Fruit fly (Drosophila melanogaster) whole organism, adult: ENCODE results near the gene CG13896.

Experiments
- CG11617 ChIP-seq: fragments of 200-800 bp; sonication (Bioruptor generic); optimal IDR thresholded peaks from 2 replicates; lab custom pipeline; 2017; ENCODE audit warnings: mild to moderate bottlenecking, missing biosample characterization, missing genetic modification reagents, missing genetic modification characterization
- CG12768 ChIP-seq: fragments of 200-800 bp; sonication (Bioruptor generic); optimal IDR thresholded peaks from 2 replicates; lab custom pipeline; 2017; ENCODE audit warnings: missing biosample characterization, missing genetic modification characterization, mild to moderate bottlenecking, moderate library complexity, missing genetic modification reagents
- CG14711 ChIP-seq: fragments of 200-800 bp; sonication (Bioruptor generic); optimal IDR thresholded peaks from 2 replicates; lab custom pipeline; 2018; ENCODE audit warnings: missing biosample characterization, mild to moderate bottlenecking, missing genetic modification characterization, moderate library complexity
- CG1620 ChIP-seq: fragments of 200-800 bp; sonication (Bioruptor generic); optimal IDR thresholded peaks from 2 replicates; lab custom pipeline; 2016; ENCODE audit warnings: missing biosample characterization, missing genetic modification characterization
- CG33017 ChIP-seq: fragments of 200-800 bp; sonication (Bioruptor generic); optimal IDR thresholded peaks from 2 replicates; lab custom pipeline; 2018; ENCODE audit warnings: missing biosample characterization, mild to moderate bottlenecking, missing genetic modification characterization, moderate library complexity
- CG5204 ChIP-seq: fragments of 200-800 bp; sonication (Bioruptor generic); optimal IDR thresholded peaks from 2 replicates; lab custom pipeline; 2016; ENCODE audit warnings: missing biosample characterization, missing genetic modification characterization
- CG7045 ChIP-seq: fragments of 200-800 bp; sonication (Bioruptor generic); optimal IDR thresholded peaks from 2 replicates; lab custom pipeline; 2017; ENCODE audit warnings: missing biosample characterization, mild to moderate bottlenecking, missing genetic modification characterization
- CG7101 ChIP-seq: fragments of 200-800 bp; sonication (Bioruptor generic); optimal IDR thresholded peaks from 2 replicates; lab custom pipeline; 2018; ENCODE audit warnings: missing biosample characterization, mild to moderate bottlenecking, missing genetic modification characterization, moderate library complexity
- Clk ChIP-seq: fragments of 200-800 bp; sonication (Bioruptor generic); optimal IDR thresholded peaks from 2 replicates; lab custom pipeline; 2017; ENCODE audit warnings: missing biosample characterization, missing genetic modification characterization
- Crg-1 ChIP-seq: fragments of 200-800 bp; sonication (Bioruptor generic); optimal IDR thresholded peaks from 2 replicates; lab custom pipeline; 2016; ENCODE audit warnings: missing biosample characterization, missing genetic modification characterization
- Hr96 ChIP-seq: fragments of 200-800 bp; sonication (Bioruptor generic); optimal IDR thresholded peaks from 2 replicates; lab custom pipeline; 2016; ENCODE audit warnings: missing biosample characterization, missing genetic modification characterization
- Mnt ChIP-seq: fragments of 200-800 bp; sonication (Bioruptor generic); optimal IDR thresholded peaks from 2 replicates; lab custom pipeline; 2016; ENCODE audit warnings: missing biosample characterization, mild to moderate bottlenecking, missing genetic modification characterization
- bab1 ChIP-seq: fragments of 200-800 bp; sonication (Bioruptor generic); optimal IDR thresholded peaks from 3 replicates; lab custom pipeline; 2019; ENCODE audit warnings: missing biosample characterization, mild to moderate bottlenecking, missing genetic modification characterization, moderate library complexity
- cic ChIP-seq: fragments of 200-800 bp; sonication (Bioruptor generic); optimal IDR thresholded peaks from 2 replicates; lab custom pipeline; 2017; ENCODE audit warnings: missing biosample characterization, mild to moderate bottlenecking, missing genetic modification characterization, moderate library complexity
- cnc ChIP-seq, 2 experiments: fragments of >200 bp; optimal IDR thresholded peaks; 2 replicates each; lab custom pipeline; 2017
- kay ChIP-seq: fragments of 200-800 bp; sonication (Bioruptor generic); peaks from one replicate; lab custom pipeline; 2016; ENCODE audit warnings: missing biosample characterization, missing genetic modification characterization, borderline replicate concordance
- ovo ChIP-seq: fragments of 200-800 bp; sonication (Bioruptor generic); optimal IDR thresholded peaks from 2 replicates; lab custom pipeline; 2016; ENCODE audit warnings: missing biosample characterization, missing genetic modification characterization
- pad ChIP-seq: fragments of 200-800 bp; sonication (Bioruptor generic); optimal IDR thresholded peaks from 3 replicates; lab custom pipeline; 2017; ENCODE audit warnings: missing biosample characterization, missing genetic modification characterization, mild to moderate bottlenecking, moderate library complexity, missing genetic modification reagents
- tj ChIP-seq: fragments of 200-800 bp; sonication (Bioruptor generic); optimal IDR thresholded peaks from 3 replicates; lab custom pipeline; 2017; ENCODE audit warnings: missing biosample characterization, mild to moderate bottlenecking, missing genetic modification characterization, moderate library complexity
- toe ChIP-seq: fragments of 200-800 bp; sonication (Bioruptor generic); optimal IDR thresholded peaks from 2 replicates; lab custom pipeline; 2016; ENCODE audit warnings: missing biosample characterization, missing genetic modification characterization

The CG13896 gene

dm6 chr3L:747716-748328 is 36.2 kb upstream of the CG13896 start:
- TF ChIP-seq CG11617 (GFP tag; lab: Kevin White, UChicago) (no peak), CG1620 (no peak), Clk (GFP tag; lab: Kevin White, UChicago) (no peak), kay (GFP tag; lab: Kevin White, UChicago) (no peak), Hr96 (no peak), cic (GFP tag; lab: Kevin White, UChicago) (no peak), CG12768 (GFP tag; lab: Kevin White, UChicago) (no peak), CG7101 (tag; lab: Kevin White, UChicago) (no peak), CG14711 (no peak), pad (no peak), Crg-1 (no peak), CG7045 (no peak), tj (GFP tag; lab: Kevin White, UChicago) (no peak), toe (GFP tag; lab: Kevin White, UChicago) (no peak), Mnt (GFP tag; lab: Kevin White, UChicago) (no peak)

dm6 chr3L:747008-747407 is 35.4 kb upstream of the CG13896 start:
- no peak for TF ChIP-seq bab1 (GFP tag; lab: Kevin White, UChicago)
- peak; percentile 6 for TF ChIP-seq kay (GFP tag; lab: Kevin White, UChicago)
- no peak for TF ChIP-seq toe (GFP tag; lab: Kevin White, UChicago)

dm6 chr3L:746345-746932 is 34.8 kb upstream of the CG13896 start:
- TF ChIP-seq bab1 (GFP tag; lab: Kevin White, UChicago) (no peak), kay (GFP tag; lab: Kevin White, UChicago) (no peak), toe (GFP tag; lab: Kevin White, UChicago) (no peak), Hr96 (no peak), CG33017 (no peak), CG11617 (GFP tag; lab: Kevin White, UChicago) (no peak), cic (GFP tag; lab: Kevin White, UChicago) (no peak)

dm6 chr3L:745222-745942 is 33.7 kb upstream of the CG13896 start:
- TF ChIP-seq ovo (GFP tag; lab: Kevin White, UChicago): no peak
- no peak for TF ChIP-seq CG33017
- no peak for TF ChIP-seq Hr96
- no peak for TF ChIP-seq CG1620

dm6 chr3L:744290-744804 is 32.7 kb upstream of the CG13896 start:
- TF ChIP-seq Mnt (GFP tag; lab: Kevin White, UChicago): no peak
- TF ChIP-seq CG7045: no peak
- no peak for TF ChIP-seq CG5204 (GFP tag; lab: Kevin White, UChicago)
- TF ChIP-seq CG12768 (GFP tag; lab: Kevin White, UChicago): no peak
- no peak for TF ChIP-seq CG7101 (tag; lab: Kevin White, UChicago)
- TF ChIP-seq cnc (optimal IDR thresholded peaks at IDR 0.05; lab: Kevin White, UChicago): no peak
- TF ChIP-seq Clk (GFP tag; lab: Kevin White, UChicago): no peak
- TF ChIP-seq CG1620: no peak

dm6 chr3L:743155-743554 is 31.5 kb upstream of the CG13896 start:
- no peak for TF ChIP-seq cnc (optimal IDR thresholded peaks at IDR 0.05; lab: Kevin White, UChicago)

- TF ChIP-seq CG33017 (no peak), Hr96 (no peak), Clk (GFP tag; lab: Kevin White, UChicago) (no peak), CG14711 (no peak), CG11617 (GFP tag; lab: Kevin White, UChicago) (no peak), toe (GFP tag; lab: Kevin White, UChicago) (no peak), CG12768 (GFP tag; lab: Kevin White, UChicago) (no peak), Crg-1 (no peak), CG7045 (no peak), pad (no peak), CG7101 (tag; lab: Kevin White, UChicago) (no peak), CG5204 (GFP tag; lab: Kevin White, UChicago) (no peak), bab1 (GFP tag; lab: Kevin White, UChicago) (no peak), ovo (GFP tag; lab: Kevin White, UChicago) (no peak), cnc (optimal IDR thresholded peaks at IDR 0.05; lab: Kevin White, UChicago) (no peak), tj (GFP tag; lab: Kevin White, UChicago) (no peak), Mnt (GFP tag; lab: Kevin White, UChicago) (no peak), kay (GFP tag; lab: Kevin White, UChicago) (no peak), cic (GFP tag; lab: Kevin White, UChicago) (no peak)
Observed at dm6 chr3L:742389-742951, 30.8 kb upstream of the CG13896 start.
